Worm (Caenorhabditis elegans): ENCODE results near the gene pals-21.

DNA sequence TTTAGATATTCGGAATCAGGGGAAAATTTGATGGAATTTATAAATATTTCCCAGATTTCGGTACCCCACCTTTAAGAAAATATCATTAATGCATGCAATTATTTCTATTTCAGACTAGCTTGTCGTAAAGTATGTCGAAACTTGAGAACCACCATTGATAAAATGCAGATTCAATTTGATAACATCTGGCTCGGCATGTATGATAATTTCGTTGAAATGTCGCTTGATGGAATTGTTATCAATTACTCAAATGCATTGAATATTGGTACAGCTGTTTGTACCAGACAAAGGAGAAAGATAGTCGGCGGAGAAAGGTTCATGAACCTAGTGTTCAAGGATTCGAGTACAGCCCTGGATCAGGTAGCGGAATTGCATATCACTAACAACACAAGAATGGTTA is 48.5 kb downstream of the pals-21 start, which contains the start of gene Y82E9BL.19:
- TF ChIP-seq nhr-237 (tag; optimal IDR thresholded peaks at IDR 0.05) = no peak
- TF ChIP-seq M03D4.4 (tag; optimal IDR thresholded peaks at IDR 0.05) = no peak
- TF ChIP-seq ceh-39 (tag; optimal IDR thresholded peaks at IDR 0.05) = no peak
- no peak for TF ChIP-seq lin-32 (GFP tag; optimal IDR thresholded peaks at IDR 0.05)
- no peak for TF ChIP-seq pha-4 (tag; optimal IDR thresholded peaks at IDR 0.05)
- no peak for TF ChIP-seq unc-62 (GFP tag; optimal IDR thresholded peaks at IDR 0.05)
- TF ChIP-seq snpc-4 (tag; optimal IDR thresholded peaks at IDR 0.05) = no peak
- no peak for TF ChIP-seq lin-13 (tag; optimal IDR thresholded peaks at IDR 0.05)
- no peak for TF ChIP-seq nhr-12 (tag; optimal IDR thresholded peaks at IDR 0.05)

Data from whole organism, mixed stage, embryonic.